Worm (Caenorhabditis elegans) whole organism, early embryonic: Measurements from ENCODE around the gene ndub-2.

Experiments used
- hmbx-1 ChIP-seq: sonication (generic microtip); optimal IDR thresholded peaks from 2 replicates; lab custom pipeline; 2016; ENCODE audit warnings: mild to moderate bottlenecking, missing genetic modification characterization, missing compliant biosample characterization
- tbx-11 ChIP-seq: fragments of 200-800 bp; sonication (Bioruptor generic); IDR thresholded peaks from 2 replicates; pipeline ENCODE4 v1.3.6; 2022; ENCODE audit warnings: missing genetic modification characterization, missing compliant biosample characterization

ce11 chrII:9019704-9020103 is 23.5 kb downstream of the ndub-2 start, which contains the start of gene dep-1:
- TF ChIP-seq tbx-11 (GFP tag; lab: Robert Waterston, UW) (no peak), hmbx-1 (tag; lab: Kevin White, UChicago) (no peak)
